Fruit fly (Drosophila melanogaster) whole organism, embryonic: ENCODE measurements around the gene CG14655.

ENCODE experiments used
- Awh ChIP-seq: fragments of 200-800 bp; sonication (Bioruptor generic); IDR thresholded peaks from 2 replicates; pipeline ENCODE4, ENCODE4 v1.3.6; 2022; ENCODE audit warnings: missing biosample characterization, missing genetic modification characterization
- CG12071 ChIP-seq: fragments of 200-800 bp; sonication (Bioruptor generic); optimal IDR thresholded peaks from 3 replicates; lab custom pipeline; 2018; ENCODE audit warnings: missing biosample characterization, mild to moderate bottlenecking, missing genetic modification characterization
- CG12744 ChIP-seq: fragments of 200-800 bp; sonication (Bioruptor generic); optimal IDR thresholded peaks from 2 replicates; lab custom pipeline; 2016; ENCODE audit warnings: missing biosample characterization, missing genetic modification characterization
- CG12942 ChIP-seq: fragments of 200-800 bp; sonication (Bioruptor generic); optimal IDR thresholded peaks from 3 replicates; lab custom pipeline; 2016; ENCODE audit warnings: missing biosample characterization, missing genetic modification characterization
- CG14965 ChIP-seq: fragments of 200-800 bp; sonication (Bioruptor generic); optimal IDR thresholded peaks from 2 replicates; lab custom pipeline; 2016; ENCODE audit warnings: missing biosample characterization, missing genetic modification characterization, borderline replicate concordance
- CG18764 ChIP-seq: fragments of 200-800 bp; sonication (Bioruptor generic); optimal IDR thresholded peaks from 3 replicates; lab custom pipeline; 2016; ENCODE audit warnings: missing biosample characterization, missing genetic modification characterization
- CG30020 ChIP-seq: fragments of 200-800 bp; optimal IDR thresholded peaks from 2 replicates; lab custom pipeline; 2019; ENCODE audit warnings: missing biosample characterization, mild to moderate bottlenecking, missing genetic modification characterization, moderate library complexity
- CG31224 ChIP-seq: fragments of 200-800 bp; sonication (Bioruptor generic); IDR thresholded peaks from 2 replicates; pipeline ENCODE4 v1.3.6; 2022; ENCODE audit warnings: missing biosample characterization, missing genetic modification characterization
- CG32767 ChIP-seq: fragments of 200-800 bp; sonication (Bioruptor generic); IDR thresholded peaks from 2 replicates; pipeline ENCODE4 v1.3.6; 2022; ENCODE audit warnings: missing biosample characterization, missing genetic modification characterization
- CG4360 ChIP-seq: fragments of 200-800 bp; sonication (Bioruptor generic); IDR thresholded peaks from 2 replicates; pipeline ENCODE4 v1.3.6; 2022; ENCODE audit warnings: missing biosample characterization, missing genetic modification characterization
- CG6765 ChIP-seq: fragments of 200-800 bp; sonication (Bioruptor generic); optimal IDR thresholded peaks from 3 replicates; lab custom pipeline; 2017; ENCODE audit warnings: missing biosample characterization, mild to moderate bottlenecking, missing genetic modification characterization
- CG6791 ChIP-seq: fragments of 200-800 bp; sonication (Bioruptor generic); IDR thresholded peaks from 3 replicates; pipeline ENCODE4 v1.3.6; 2022; ENCODE audit warnings: missing biosample characterization, missing genetic modification characterization; ENCODE audit not compliant: partially characterized antibody
- CG7963 ChIP-seq: fragments of 200-800 bp; sonication (Bioruptor generic); IDR thresholded peaks from 3 replicates; pipeline ENCODE4 v1.3.6; 2022; ENCODE audit warnings: missing biosample characterization, missing genetic modification characterization; ENCODE audit not compliant: partially characterized antibody
- CG9817 ChIP-seq: fragments of 200-800 bp; sonication (Bioruptor generic); optimal IDR thresholded peaks from 2 replicates; lab custom pipeline; 2018; ENCODE audit warnings: missing biosample characterization, mild to moderate bottlenecking, missing genetic modification characterization, moderate library complexity
- Dek ChIP-seq: fragments of 200-800 bp; sonication (Bioruptor generic); optimal IDR thresholded peaks from 3 replicates; lab custom pipeline; 2019; ENCODE audit warnings: missing biosample characterization, mild to moderate bottlenecking, missing genetic modification characterization, moderate library complexity
- Doc2 ChIP-seq: fragments of 200-800 bp; sonication (Bioruptor generic); IDR thresholded peaks from 2 replicates; pipeline ENCODE4 v1.3.6; 2022; ENCODE audit warnings: missing biosample characterization, missing genetic modification characterization
- Drgx ChIP-seq: fragments of 200-800 bp; sonication (Bioruptor generic); IDR thresholded peaks from 2 replicates; pipeline ENCODE4 v1.3.6; 2022; ENCODE audit warnings: missing biosample characterization, missing genetic modification characterization
- Hand ChIP-seq: fragments of 200-800 bp; sonication (Bioruptor generic); optimal IDR thresholded peaks from 2 replicates; lab custom pipeline; 2017; ENCODE audit warnings: mild to moderate bottlenecking, missing biosample characterization, missing genetic modification reagents, missing genetic modification characterization
- HmgZ ChIP-seq: fragments of 200-800 bp; sonication (Bioruptor generic); optimal IDR thresholded peaks from 2 replicates; lab custom pipeline; 2018; ENCODE audit warnings: missing biosample characterization, mild to moderate bottlenecking, missing genetic modification characterization
- Hmr ChIP-seq: fragments of 200-800 bp; sonication (Bioruptor generic); optimal IDR thresholded peaks from 3 replicates; lab custom pipeline; 2017; ENCODE audit warnings: mild to moderate bottlenecking, missing biosample characterization, missing genetic modification reagents, missing genetic modification characterization
- Hr51 ChIP-seq, 2 experiments: fragments of 200-800 bp; sonication (Bioruptor generic); optimal IDR thresholded peaks; 2 replicates in 1 of 2; 3 replicates in 1 of 2; lab custom pipeline; 2016 to 2018; ENCODE audit warnings: missing biosample characterization in 2 of 2, missing genetic modification characterization in 2 of 2, mild to moderate bottlenecking in 1 of 2, moderate library complexity in 1 of 2
- Kr ChIP-seq: fragments of 200-800 bp; sonication (Bioruptor generic); optimal IDR thresholded peaks from 2 replicates; lab custom pipeline; 2017; ENCODE audit warnings: missing biosample characterization, mild to moderate bottlenecking, missing genetic modification characterization
- Lhr ChIP-seq: fragments of 200-800 bp; sonication (Bioruptor generic); optimal IDR thresholded peaks from 3 replicates; lab custom pipeline; 2017; ENCODE audit warnings: mild to moderate bottlenecking, missing biosample characterization, missing genetic modification reagents, missing genetic modification characterization
- Lim3 ChIP-seq: fragments of 200-800 bp; sonication (Bioruptor generic); IDR thresholded peaks from 2 replicates; pipeline ENCODE4 v1.3.6; 2022; ENCODE audit warnings: missing biosample characterization, missing genetic modification characterization
- Med ChIP-seq: fragments of 200-800 bp; sonication (Bioruptor generic); peaks from one replicate; lab custom pipeline; 2016; ENCODE audit warnings: missing biosample characterization, missing genetic modification characterization, mild to moderate bottlenecking, inconsistent platforms, moderate library complexity
- Mes4 ChIP-seq: fragments of 200-800 bp; sonication (Bioruptor generic); optimal IDR thresholded peaks from 2 replicates; lab custom pipeline; 2016; ENCODE audit warnings: missing biosample characterization, missing genetic modification characterization
- Nf-YB ChIP-seq: fragments of 200-800 bp; sonication (Bioruptor generic); optimal IDR thresholded peaks from 3 replicates; lab custom pipeline; 2019; ENCODE audit warnings: missing biosample characterization, mild to moderate bottlenecking, missing genetic modification characterization, moderate library complexity
- Nf-YC ChIP-seq: fragments of 200-800 bp; optimal IDR thresholded peaks from 3 replicates; lab custom pipeline; 2019; ENCODE audit warnings: missing biosample characterization, mild to moderate bottlenecking, missing genetic modification characterization, moderate library complexity
- Oli ChIP-seq: fragments of 200-800 bp; sonication (Bioruptor generic); optimal IDR thresholded peaks from 2 replicates; lab custom pipeline; 2018; ENCODE audit warnings: missing biosample characterization, mild to moderate bottlenecking, missing genetic modification characterization, moderate library complexity
- TFAM ChIP-seq: fragments of 200-800 bp; sonication (Bioruptor generic); optimal IDR thresholded peaks from 2 replicates; lab custom pipeline; 2017; ENCODE audit warnings: missing biosample characterization, missing genetic modification characterization, inconsistent platforms
- YL-1 ChIP-seq: fragments of 200-800 bp; sonication (Bioruptor generic); optimal IDR thresholded peaks from 3 replicates; lab custom pipeline; 2017; ENCODE audit warnings: missing biosample characterization, mild to moderate bottlenecking, missing genetic modification characterization
- ab ChIP-seq: fragments of 200-800 bp; sonication (Bioruptor generic); optimal IDR thresholded peaks from 2 replicates; lab custom pipeline; 2016; ENCODE audit warnings: missing biosample characterization, missing genetic modification characterization
- ara ChIP-seq: fragments of 200-800 bp; sonication (Bioruptor generic); IDR thresholded peaks from 2 replicates; pipeline ENCODE4 v1.3.6; 2022; ENCODE audit warnings: missing biosample characterization, missing genetic modification characterization
- bbx ChIP-seq: fragments of 200-800 bp; sonication (Bioruptor generic); IDR thresholded peaks from 2 replicates; pipeline ENCODE4 v1.3.6; 2022; ENCODE audit warnings: missing biosample characterization, missing genetic modification characterization; ENCODE audit not compliant: partially characterized antibody
- emc ChIP-seq: fragments of 200-800 bp; sonication (Bioruptor generic); optimal IDR thresholded peaks from 2 replicates; lab custom pipeline; 2016; ENCODE audit warnings: missing biosample characterization, missing genetic modification characterization
- gro ChIP-seq: fragments of 200-800 bp; sonication (Bioruptor generic); optimal IDR thresholded peaks from 2 replicates; lab custom pipeline; 2016; ENCODE audit warnings: missing biosample characterization, missing genetic modification characterization
- knrl ChIP-seq: fragments of 200-800 bp; sonication (Bioruptor generic); IDR thresholded peaks from 3 replicates; pipeline ENCODE4 v1.3.6; 2022; ENCODE audit warnings: missing biosample characterization, missing genetic modification characterization; ENCODE audit not compliant: partially characterized antibody
- lbe ChIP-seq: fragments of 200-800 bp; sonication (Bioruptor generic); optimal IDR thresholded peaks from 2 replicates; lab custom pipeline; 2016; ENCODE audit warnings: missing biosample characterization, mild to moderate bottlenecking, missing genetic modification characterization
- pita ChIP-seq: fragments of 200-800 bp; sonication (Bioruptor generic); optimal IDR thresholded peaks from 2 replicates; lab custom pipeline; 2017; ENCODE audit warnings: missing biosample characterization, mild to moderate bottlenecking, missing genetic modification characterization
- pros ChIP-seq: fragments of 200-800 bp; sonication (Bioruptor generic); optimal IDR thresholded peaks from 3 replicates; lab custom pipeline; 2019; ENCODE audit warnings: missing biosample characterization, mild to moderate bottlenecking, missing genetic modification characterization, moderate library complexity
- psq ChIP-seq: fragments of 200-800 bp; sonication (Bioruptor generic); optimal IDR thresholded peaks from 2 replicates; lab custom pipeline; 2017; ENCODE audit warnings: missing biosample characterization, missing genetic modification characterization
- schlank ChIP-seq: fragments of 200-800 bp; sonication (Bioruptor generic); optimal IDR thresholded peaks from 2 replicates; lab custom pipeline; 2018; ENCODE audit warnings: missing biosample characterization, mild to moderate bottlenecking, missing genetic modification characterization
- sd ChIP-seq: fragments of 200-800 bp; sonication (Bioruptor generic); optimal IDR thresholded peaks from 3 replicates; lab custom pipeline; 2018; ENCODE audit warnings: missing biosample characterization, mild to moderate bottlenecking, missing genetic modification characterization, moderate library complexity
- sisA ChIP-seq: fragments of 200-800 bp; sonication (Bioruptor generic); IDR thresholded peaks from 2 replicates; pipeline ENCODE4 v1.3.6; 2022; ENCODE audit warnings: missing biosample characterization, missing genetic modification characterization
- slbo ChIP-seq: fragments of 200-800 bp; sonication (Bioruptor generic); IDR thresholded peaks from 2 replicates; pipeline ENCODE4 v1.3.6; 2022; ENCODE audit warnings: missing biosample characterization, missing genetic modification characterization
- sna ChIP-seq: fragments of 200-800 bp; sonication (Bioruptor generic); IDR thresholded peaks from 2 replicates; pipeline ENCODE4 v1.3.6; 2022; ENCODE audit warnings: missing biosample characterization, missing genetic modification characterization; ENCODE audit not compliant: partially characterized antibody
- tx ChIP-seq: fragments of 200-800 bp; sonication (Bioruptor generic); optimal IDR thresholded peaks from 2 replicates; lab custom pipeline; 2016; ENCODE audit warnings: missing biosample characterization, missing genetic modification characterization
- wek ChIP-seq: fragments of 200-800 bp; sonication (Bioruptor generic); optimal IDR thresholded peaks from 3 replicates; lab custom pipeline; 2018; ENCODE audit warnings: missing biosample characterization, mild to moderate bottlenecking, missing genetic modification characterization, moderate library complexity
- wor ChIP-seq: fragments of 200-800 bp; sonication (Bioruptor generic); IDR thresholded peaks from 2 replicates; pipeline ENCODE4 v1.3.6; 2022; ENCODE audit warnings: missing biosample characterization, missing genetic modification characterization
- zen ChIP-seq: fragments of 200-800 bp; sonication (Bioruptor generic); optimal IDR thresholded peaks from 3 replicates; lab custom pipeline; 2018; ENCODE audit warnings: missing biosample characterization, mild to moderate bottlenecking, missing genetic modification characterization, moderate library complexity

The CG14655 gene

dm6 chr3R:4811936-4812534 is 31.9 kb upstream of the CG14655 start, which contains the start of the genes Hus1-like and ctrip (continued):
- TF ChIP-seq sd (tag; lab: Kevin White, UChicago), result peak; percentile 38
- TF ChIP-seq Hmr (GFP tag; lab: Kevin White, UChicago), result no peak
- no peak for TF ChIP-seq TFAM (GFP tag; lab: Kevin White, UChicago)
- no peak for TF ChIP-seq Hand
- no peak for TF ChIP-seq Drgx
- no peak for TF ChIP-seq CG12942 (GFP tag; lab: Kevin White, UChicago)
- no peak for TF ChIP-seq CG18764
- no peak for TF ChIP-seq sisA (GFP tag; lab: Robert Waterston, UW)
- TF ChIP-seq zen (tag; lab: Kevin White, UChicago), result no peak
- TF ChIP-seq knrl (GFP tag; lab: Robert Waterston, UW), result peak; percentile 40; the same call in 1 of the 3 replicates
- TF ChIP-seq pita (GFP tag; lab: Kevin White, UChicago), result no peak
- TF ChIP-seq emc (GFP tag; lab: Kevin White, UChicago), result no peak
- no peak for TF ChIP-seq pros
- peak; percentile 86 for TF ChIP-seq Med
- no peak for TF ChIP-seq lbe (GFP tag; lab: Kevin White, UChicago)
- TF ChIP-seq bbx (GFP tag; lab: Robert Waterston, UW), result peak; percentile 55; the same call in 1 of the 2 replicates
- TF ChIP-seq CG30020 (tag; lab: Kevin White, UChicago), result peak; percentile 95
- no peak for TF ChIP-seq Lim3
- peak; percentile 16 for TF ChIP-seq CG12071 (GFP tag; lab: Kevin White, UChicago)
- TF ChIP-seq Dek (tag; lab: Kevin White, UChicago), result no peak
- TF ChIP-seq Lhr (GFP tag; lab: Kevin White, UChicago), result peak; percentile 18
- TF ChIP-seq gro (GFP tag; lab: Kevin White, UChicago), result no peak
- no peak for TF ChIP-seq CG4360 (GFP tag; lab: Robert Waterston, UW)
- TF ChIP-seq CG31224 (GFP tag; lab: Robert Waterston, UW), result no peak
- no peak for TF ChIP-seq CG7963 (GFP tag; lab: Robert Waterston, UW)
- TF ChIP-seq CG6791 (GFP tag; lab: Robert Waterston, UW), result peak; percentile 53; the same call in 1 of the 3 replicates
- TF ChIP-seq Nf-YB (GFP tag; lab: Kevin White, UChicago), result peak; percentile 2
- TF ChIP-seq CG14965 (GFP tag; lab: Kevin White, UChicago), result no peak
- TF ChIP-seq CG9817 (tag; lab: Kevin White, UChicago), result peak; percentile 44
- no peak for TF ChIP-seq CG12744 (GFP tag; lab: Kevin White, UChicago)
- TF ChIP-seq CG32767, result no peak
- TF ChIP-seq wek (GFP tag; lab: Kevin White, UChicago), result peak; percentile 94
- no peak for TF ChIP-seq CG6765 (GFP tag; lab: Kevin White, UChicago)
- TF ChIP-seq sna (GFP tag; lab: Robert Waterston, UW), result no peak
- TF ChIP-seq Nf-YC (tag; lab: Kevin White, UChicago), result no peak
- TF ChIP-seq Doc2 (GFP tag; lab: Robert Waterston, UW), result no peak
- TF ChIP-seq psq, result no peak
- no peak for TF ChIP-seq ara (GFP tag; lab: Robert Waterston, UW)
- no peak for TF ChIP-seq schlank
- peak; percentile 46 for TF ChIP-seq YL-1
- TF ChIP-seq Oli (tag; lab: Kevin White, UChicago), result no peak
- TF ChIP-seq ab (GFP tag; lab: Kevin White, UChicago), result no peak
- TF ChIP-seq HmgZ (tag; lab: Kevin White, UChicago), result peak; percentile 19
- no peak for TF ChIP-seq Mes4
- TF ChIP-seq Hr51 (GFP tag; optimal IDR thresholded peaks at IDR 0.05; lab: Kevin White, UChicago), result no peak
- no peak for TF ChIP-seq Awh
- no peak for TF ChIP-seq wor (GFP tag; lab: Robert Waterston, UW)
- TF ChIP-seq tx (GFP tag; lab: Kevin White, UChicago), result no peak
- TF ChIP-seq Kr, result no peak
- 0 out of 2 replicates have a peak, but pooled peaks have one; percentile 36 for TF ChIP-seq slbo (GFP tag; lab: Robert Waterston, UW)
